Worm (Caenorhabditis elegans): ENCODE results near the gene Y38H6A.3.
A peak's percentile ranks its signal among the peaks of the same experiment; 100 is the strongest.

Y38H6A.3 gene

ce11 chrV:20347625-20348024 is 2.6 kb downstream of the Y38H6A.3 start (continued):
- TF ChIP-seq snpc-1.1 (tag; optimal IDR thresholded peaks at IDR 0.05; ENCODE audit: insufficient read depth) (no peak), pha-4 (tag; optimal IDR thresholded peaks at IDR 0.05) (no peak), F49E8.2 (tag; optimal IDR thresholded peaks at IDR 0.05; ENCODE audit: insufficient read depth) (no peak), attf-3 (GFP tag; conservative IDR thresholded peaks at IDR 0.05) (no peak), ztf-25 (GFP tag; IDR thresholded peaks at IDR 0.05) (0 out of 2 replicates have a peak, but pooled peaks have one; percentile 31), die-1 (tag; optimal IDR thresholded peaks at IDR 0.05) (peak; percentile 4), xnd-1 (tag; optimal IDR thresholded peaks at IDR 0.05) (no peak), F52B5.7 (tag; optimal IDR thresholded peaks at IDR 0.05) (no peak), nhr-90 (tag; optimal IDR thresholded peaks at IDR 0.05) (peak; percentile 10), ceh-58 (GFP tag; IDR thresholded peaks at IDR 0.05) (no peak), him-1 (tag; optimal IDR thresholded peaks at IDR 0.05) (peak; percentile 67)

ce11 chrV:20350382-20350781 is 5.4 kb downstream of the Y38H6A.3 start:
- TF ChIP-seq ceh-79 (tag; optimal IDR thresholded peaks at IDR 0.05): no peak
- no peak for TF ChIP-seq madf-3 (GFP tag; IDR thresholded peaks at IDR 0.05)
- no peak for TF ChIP-seq egl-18 (GFP tag; IDR thresholded peaks at IDR 0.05)
- no peak for TF ChIP-seq snpc-4 (GFP tag; optimal IDR thresholded peaks at IDR 0.05)
- no peak for TF ChIP-seq snpc-4 (tag; optimal IDR thresholded peaks at IDR 0.05)
- no peak for TF ChIP-seq ceh-100 (GFP tag; IDR thresholded peaks at IDR 0.05)
- TF ChIP-seq Y56A3A.18 (GFP tag; IDR thresholded peaks at IDR 0.05): no peak
- TF ChIP-seq F10E7.11 (tag; optimal IDR thresholded peaks at IDR 0.05): no peak
- no peak for TF ChIP-seq ets-4 (GFP tag; optimal IDR thresholded peaks at IDR 0.05)
- TF ChIP-seq let-526 (GFP tag; IDR thresholded peaks at IDR 0.05): no peak
- no peak for TF ChIP-seq tlf-1 (GFP tag; optimal IDR thresholded peaks at IDR 0.05)
- TF ChIP-seq sdz-38 (tag; optimal IDR thresholded peaks at IDR 0.05): no peak
- TF ChIP-seq ekl-4 (GFP tag; IDR thresholded peaks at IDR 0.05): no peak
- TF ChIP-seq B0019.2 (GFP tag; conservative IDR thresholded peaks at IDR 0.05): no peak
- TF ChIP-seq lsl-1 (GFP tag; optimal IDR thresholded peaks at IDR 0.05): no peak
- 0 out of 2 replicates have a peak, but pooled peaks have one; percentile 17 for TF ChIP-seq hmg-1.2 (GFP tag; IDR thresholded peaks at IDR 0.05)
- no peak for TF ChIP-seq Y95B8A.8 (GFP tag; IDR thresholded peaks at IDR 0.05)
- TF ChIP-seq athp-1 (tag; optimal IDR thresholded peaks at IDR 0.05): no peak
- TF ChIP-seq ztf-18 (tag; optimal IDR thresholded peaks at IDR 0.05): no peak
- TF ChIP-seq attf-5 (GFP tag; optimal IDR thresholded peaks at IDR 0.05): no peak
- no peak for TF ChIP-seq ztf-26 (tag; optimal IDR thresholded peaks at IDR 0.05)
- no peak for TF ChIP-seq let-607 (tag; optimal IDR thresholded peaks at IDR 0.05)
- no peak for TF ChIP-seq B0035.1 (tag; optimal IDR thresholded peaks at IDR 0.05)
- TF ChIP-seq lin-26 (GFP tag; IDR thresholded peaks at IDR 0.05): peak; percentile 59; the same call in 1 of the 2 replicates
- TF ChIP-seq akir-1 (GFP tag; optimal IDR thresholded peaks at IDR 0.05): no peak
- TF ChIP-seq unc-62 (GFP tag; optimal IDR thresholded peaks at IDR 0.05): no peak
- TF ChIP-seq die-1 (tag; optimal IDR thresholded peaks at IDR 0.05): peak; percentile 44
- no peak for TF ChIP-seq F33H1.4 (GFP tag; IDR thresholded peaks at IDR 0.05)
- TF ChIP-seq aptf-3 (GFP tag; IDR thresholded peaks at IDR 0.05): no peak
- no peak for TF ChIP-seq snpc-3.4 (tag; optimal IDR thresholded peaks at IDR 0.05)
- TF ChIP-seq repo-1 (tag; optimal IDR thresholded peaks at IDR 0.05): no peak
- TF ChIP-seq efl-1 (GFP tag; optimal IDR thresholded peaks at IDR 0.05): no peak
- TF ChIP-seq snpc-1.3 (tag; optimal IDR thresholded peaks at IDR 0.05; ENCODE audit: insufficient read depth): no peak
- no peak for TF ChIP-seq nhr-27 (tag; optimal IDR thresholded peaks at IDR 0.05)
- TF ChIP-seq F22D6.2 (tag; optimal IDR thresholded peaks at IDR 0.05): no peak
- TF ChIP-seq nfya-2 (GFP tag; IDR thresholded peaks at IDR 0.05): no peak
- no peak for TF ChIP-seq Y67H2A.10 (GFP tag; conservative IDR thresholded peaks at IDR 0.05)
- no peak for TF ChIP-seq fkh-3 (tag; optimal IDR thresholded peaks at IDR 0.05)
- TF ChIP-seq ztf-25 (GFP tag; IDR thresholded peaks at IDR 0.05): no peak

All from whole organism, young adult.